Fruit fly (Drosophila melanogaster): Measurements from ENCODE around the gene Vtld.

The Vtld gene

dm6 chr3L:19790929-19791687 lies 30.9 kb downstream of the Vtld start (continued):
- TF ChIP-seq Oli (tag; optimal IDR thresholded peaks at IDR 0.05) = peak; percentile 74
- TF ChIP-seq CG33557 (GFP tag; optimal IDR thresholded peaks at IDR 0.05) = peak; percentile 58
- TF ChIP-seq chm (GFP tag; IDR thresholded peaks at IDR 0.05) = no peak; the same call in 1 of the 2 replicates
- peak; percentile 6 for TF ChIP-seq Ets97D (GFP tag; optimal IDR thresholded peaks at IDR 0.05)
- TF ChIP-seq sqz (GFP tag; optimal IDR thresholded peaks at IDR 0.05) = no peak
- peak; percentile 74 for TF ChIP-seq CG8290 (GFP tag; optimal IDR thresholded peaks at IDR 0.05)
- peak; percentile 29 to 31 for TF ChIP-seq CG8290 (tag; optimal IDR thresholded peaks at IDR 0.05)
- peak; percentile 4 for TF ChIP-seq Mes4 (GFP tag; optimal IDR thresholded peaks at IDR 0.05)
- TF ChIP-seq CG31224 (GFP tag; IDR thresholded peaks at IDR 0.05) = peak; percentile 59; the same call in 1 of the 2 replicates
- TF ChIP-seq Hmr (GFP tag; optimal IDR thresholded peaks at IDR 0.05) = peak; percentile 73
- no peak for TF ChIP-seq eyg (GFP tag; optimal IDR thresholded peaks at IDR 0.05)
- TF ChIP-seq Gug (GFP tag; IDR thresholded peaks at IDR 0.05) = peak; percentile 35; the same call in 1 of the 4 replicates
- peak; percentile 47 for TF ChIP-seq CG17829 (tag; optimal IDR thresholded peaks at IDR 0.05)
- no peak for TF ChIP-seq sna (GFP tag; IDR thresholded peaks at IDR 0.05; ENCODE audit: partially characterized antibody)
- TF ChIP-seq CG5180 (GFP tag; optimal IDR thresholded peaks at IDR 0.05) = no peak
- TF ChIP-seq Elba2 (GFP tag; optimal IDR thresholded peaks at IDR 0.05) = no peak
- peak; percentile 50 for TF ChIP-seq Hr3 (GFP tag; optimal IDR thresholded peaks at IDR 0.05)
- TF ChIP-seq D19A (tag; optimal IDR thresholded peaks at IDR 0.05) = peak; percentile 62
- no peak for TF ChIP-seq Adf1 (GFP tag; IDR thresholded peaks at IDR 0.05)
- TF ChIP-seq Kr (GFP tag; optimal IDR thresholded peaks at IDR 0.05) = no peak
- peak; percentile 66 for TF ChIP-seq tio (GFP tag; optimal IDR thresholded peaks at IDR 0.05)
- no peak for TF ChIP-seq Asciz (GFP tag; optimal IDR thresholded peaks at IDR 0.05)
- peak; percentile 46 for TF ChIP-seq vfl (GFP tag; optimal IDR thresholded peaks at IDR 0.05)
- TF ChIP-seq TFAM (GFP tag; optimal IDR thresholded peaks at IDR 0.05) = no peak
- TF ChIP-seq nau (GFP tag; optimal IDR thresholded peaks at IDR 0.05) = peak; percentile 3
- TF ChIP-seq CG15011 (GFP tag; optimal IDR thresholded peaks at IDR 0.05) = peak; percentile 56
- no peak for TF ChIP-seq YL-1 (GFP tag; optimal IDR thresholded peaks at IDR 0.05)
- peak; percentile 71 for TF ChIP-seq CG9932 (GFP tag; IDR thresholded peaks at IDR 0.05)
- TF ChIP-seq CG11093 (GFP tag; IDR thresholded peaks at IDR 0.05) = no peak
- no peak for TF ChIP-seq CG1832 (GFP tag; optimal IDR thresholded peaks at IDR 0.05)
- TF ChIP-seq z (GFP tag; IDR thresholded peaks at IDR 0.05) = no peak
- TF ChIP-seq CG12769 (tag; optimal IDR thresholded peaks at IDR 0.05) = peak; percentile 9
- peak; percentile 32; the same call in 1 of the 2 replicates for TF ChIP-seq sisA (GFP tag; IDR thresholded peaks at IDR 0.05)
- no peak for TF ChIP-seq CG42726 (GFP tag; IDR thresholded peaks at IDR 0.05; ENCODE audit: partially characterized antibody)
- no peak for TF ChIP-seq lov (optimal IDR thresholded peaks at IDR 0.05)
- TF ChIP-seq lov (GFP tag; IDR thresholded peaks at IDR 0.05) = no peak
- TF ChIP-seq CG32772 (GFP tag; IDR thresholded peaks at IDR 0.05) = no peak
- peak; percentile 29 for TF ChIP-seq CG34376 (GFP tag; optimal IDR thresholded peaks at IDR 0.05)
- no peak; the same call in 1 of the 2 replicates for TF ChIP-seq vvl (GFP tag; IDR thresholded peaks at IDR 0.05)
- TF ChIP-seq CG11456 (GFP tag; IDR thresholded peaks at IDR 0.05) = no peak
- TF ChIP-seq aop (GFP tag; IDR thresholded peaks at IDR 0.05) = no peak
- TF ChIP-seq HLH4C (GFP tag; IDR thresholded peaks at IDR 0.05; ENCODE audit: partially characterized antibody) = no peak
- peak; percentile 10; the same call in 1 of the 2 replicates for TF ChIP-seq al (GFP tag; IDR thresholded peaks at IDR 0.05)
- TF ChIP-seq Six4 (GFP tag; optimal IDR thresholded peaks at IDR 0.05) = peak; percentile 51
- TF ChIP-seq HHEX (GFP tag; optimal IDR thresholded peaks at IDR 0.05) = peak; percentile 59
- no peak for TF ChIP-seq fd102C (GFP tag; optimal IDR thresholded peaks at IDR 0.05)
- TF ChIP-seq knrl (GFP tag; IDR thresholded peaks at IDR 0.05; ENCODE audit: partially characterized antibody) = no peak
- no peak; the same call in 1 of the 2 replicates for TF ChIP-seq amos (GFP tag; IDR thresholded peaks at IDR 0.05; ENCODE audit: partially characterized antibody)
- TF ChIP-seq tna (GFP tag; IDR thresholded peaks at IDR 0.05; ENCODE audit: partially characterized antibody) = peak; percentile 21; the same call in 1 of the 2 replicates

Measured in whole organism, embryonic.